Worm (Caenorhabditis elegans) whole organism, early embryonic: ENCODE measurements around the gene hda-5.

Experiments
- ama-1 ChIP-seq: fragments of 150-350 bp; optimal IDR thresholded peaks from 2 replicates; lab custom pipeline; 2014
- ets-7 ChIP-seq: sonication (generic microtip); optimal IDR thresholded peaks from 2 replicates; lab custom pipeline; 2016; ENCODE audit warnings: missing genotype, missing genetic modification characterization, missing compliant biosample characterization
- hnd-1 ChIP-seq: sonication (generic microtip); optimal IDR thresholded peaks from 2 replicates; lab custom pipeline; 2016; ENCODE audit warnings: missing genetic modification characterization, missing compliant biosample characterization

- TF ChIP-seq ets-7 (tag; lab: Kevin White, UChicago) (no peak), ama-1 (lab: Kevin White, UChicago) (no peak), hnd-1 (no peak)
Observed at ce11 chrII:11753186-11753585, 45.7 kb upstream of the hda-5 start.
